Fruit fly (Drosophila melanogaster) whole organism, embryonic: ENCODE measurements around the gene mts.

Experiments used
- Asciz ChIP-seq: fragments of 200-800 bp; sonication (Bioruptor generic); optimal IDR thresholded peaks from 2 replicates; lab custom pipeline; 2017; ENCODE audit warnings: missing biosample characterization, mild to moderate bottlenecking, missing genetic modification characterization, missing genetic modification reagents
- B-H2 ChIP-seq: fragments of 200-800 bp; sonication (Bioruptor generic); optimal IDR thresholded peaks from 2 replicates; lab custom pipeline; 2018; ENCODE audit warnings: missing biosample characterization, mild to moderate bottlenecking, missing genetic modification characterization
- Blimp-1 ChIP-seq: fragments of 200-800 bp; sonication (Bioruptor generic); optimal IDR thresholded peaks from 3 replicates; lab custom pipeline; 2018; ENCODE audit warnings: missing biosample characterization, missing genetic modification characterization, mild to moderate bottlenecking, moderate library complexity, missing genetic modification reagents
- CG12155 ChIP-seq: fragments of 200-800 bp; sonication (Bioruptor generic); optimal IDR thresholded peaks from 3 replicates; lab custom pipeline; 2016; ENCODE audit warnings: missing biosample characterization, missing genetic modification characterization
- CG12769 ChIP-seq: fragments of 200-800 bp; sonication (Bioruptor generic); optimal IDR thresholded peaks from 2 replicates; lab custom pipeline; 2019; ENCODE audit warnings: missing biosample characterization, mild to moderate bottlenecking, missing genetic modification characterization, moderate library complexity
- CG14014 ChIP-seq: fragments of 200-800 bp; sonication (Bioruptor generic); IDR thresholded peaks from 2 replicates; pipeline ENCODE4 v1.3.6; 2022; ENCODE audit warnings: missing biosample characterization, missing genetic modification characterization
- CG1603 ChIP-seq: fragments of 200-800 bp; sonication (Bioruptor generic); optimal IDR thresholded peaks from 2 replicates; lab custom pipeline; 2019; ENCODE audit warnings: missing biosample characterization, mild to moderate bottlenecking, missing genetic modification characterization, moderate library complexity
- CG17385 ChIP-seq: fragments of 200-800 bp; sonication (Bioruptor generic); optimal IDR thresholded peaks from 3 replicates; lab custom pipeline; 2018; ENCODE audit warnings: missing biosample characterization, mild to moderate bottlenecking, missing genetic modification characterization
- CG17568 ChIP-seq: fragments of 200-800 bp; sonication (Bioruptor generic); optimal IDR thresholded peaks from 2 replicates; lab custom pipeline; 2018; ENCODE audit warnings: missing biosample characterization, mild to moderate bottlenecking, missing genetic modification characterization, moderate library complexity
- CG3726 ChIP-seq: fragments of 200-800 bp; sonication (Bioruptor generic); IDR thresholded peaks from 3 replicates; pipeline ENCODE4, ENCODE4 v1.3.6; 2022; ENCODE audit warnings: missing biosample characterization, missing genetic modification characterization
- CG4282 ChIP-seq: fragments of 200-800 bp; sonication (Bioruptor generic); optimal IDR thresholded peaks from 2 replicates; lab custom pipeline; 2016; ENCODE audit warnings: missing biosample characterization, missing genetic modification characterization
- CG5180 ChIP-seq: fragments of 200-800 bp; sonication (Bioruptor generic); optimal IDR thresholded peaks from 3 replicates; lab custom pipeline; 2017; ENCODE audit warnings: missing biosample characterization, missing genetic modification characterization, mild to moderate bottlenecking, moderate library complexity, missing genetic modification reagents
- CG7786 ChIP-seq: fragments of 200-800 bp; sonication (Bioruptor generic); optimal IDR thresholded peaks from 2 replicates; lab custom pipeline; 2016; ENCODE audit warnings: missing biosample characterization, missing genetic modification characterization
- CG8290 ChIP-seq, 3 experiments: fragments of 200-800 bp; sonication (Bioruptor generic); optimal IDR thresholded peaks; 2 replicates each; lab custom pipeline; 2016 to 2019; ENCODE audit warnings: missing biosample characterization in 3 of 3, missing genetic modification characterization in 3 of 3, mild to moderate bottlenecking in 2 of 3, moderate library complexity in 1 of 3
- CG8944 ChIP-seq: fragments of 200-800 bp; sonication (Bioruptor generic); optimal IDR thresholded peaks from 3 replicates; lab custom pipeline; 2016; ENCODE audit warnings: missing biosample characterization, missing genetic modification characterization
- CrebB ChIP-seq: fragments of 200-800 bp; sonication (Bioruptor generic); optimal IDR thresholded peaks from 3 replicates; lab custom pipeline; 2018; ENCODE audit warnings: missing biosample characterization, mild to moderate bottlenecking, missing genetic modification characterization
- Dad ChIP-seq: fragments of 200-800 bp; sonication (Bioruptor generic); optimal IDR thresholded peaks from 3 replicates; lab custom pipeline; 2016; ENCODE audit warnings: missing biosample characterization, missing genetic modification characterization
- Dfd ChIP-seq, 2 experiments: fragments of >200 bp; optimal IDR thresholded peaks; 2 replicates each; lab custom pipeline; 2017; ENCODE audit warnings: missing biosample characterization in 2 of 2, missing genetic modification characterization in 2 of 2
- Doc3 ChIP-seq: fragments of 200-800 bp; sonication (Bioruptor generic); IDR thresholded peaks from 3 replicates; pipeline ENCODE4 v1.3.6; 2022; ENCODE audit warnings: missing biosample characterization, missing genetic modification characterization; ENCODE audit not compliant: partially characterized antibody
- Drgx ChIP-seq: fragments of 200-800 bp; sonication (Bioruptor generic); IDR thresholded peaks from 2 replicates; pipeline ENCODE4 v1.3.6; 2022; ENCODE audit warnings: missing biosample characterization, missing genetic modification characterization
- Ets65A ChIP-seq: fragments of 200-800 bp; sonication (Bioruptor generic); peaks from one replicate; lab custom pipeline; 2016; ENCODE audit warnings: missing biosample characterization, missing genetic modification characterization
- Gsc ChIP-seq: fragments of 200-800 bp; sonication (Bioruptor generic); IDR thresholded peaks from 2 replicates; pipeline ENCODE4 v1.3.6; 2022; ENCODE audit warnings: missing biosample characterization, missing genetic modification characterization
- Hr3 ChIP-seq: fragments of 200-800 bp; sonication (Bioruptor generic); optimal IDR thresholded peaks from 3 replicates; lab custom pipeline; 2016; ENCODE audit warnings: missing biosample characterization, missing genetic modification characterization
- Hr39 ChIP-seq: fragments of >200 bp; optimal IDR thresholded peaks from 2 replicates; lab custom pipeline; 2017
- Max ChIP-seq: fragments of 200-800 bp; sonication (Bioruptor generic); optimal IDR thresholded peaks from 2 replicates; lab custom pipeline; 2016; ENCODE audit warnings: missing biosample characterization, mild to moderate bottlenecking, missing genetic modification characterization
- NFAT ChIP-seq: fragments of 200-800 bp; sonication (Bioruptor generic); IDR thresholded peaks from 2 replicates; pipeline ENCODE4 v1.3.6; 2022; ENCODE audit warnings: missing biosample characterization, missing genetic modification characterization
- PHDP ChIP-seq: fragments of 200-800 bp; sonication (Bioruptor generic); optimal IDR thresholded peaks from 3 replicates; lab custom pipeline; 2018; ENCODE audit warnings: missing biosample characterization, mild to moderate bottlenecking, missing genetic modification characterization, moderate library complexity
- Six4 ChIP-seq: fragments of 200-800 bp; sonication (Bioruptor generic); optimal IDR thresholded peaks from 2 replicates; lab custom pipeline; 2016; ENCODE audit warnings: missing biosample characterization, missing genetic modification characterization
- Sry-δ ChIP-seq: fragments of 200-800 bp; sonication (Bioruptor generic); optimal IDR thresholded peaks from 2 replicates; lab custom pipeline; 2016; ENCODE audit warnings: missing biosample characterization, missing genetic modification characterization
- caup ChIP-seq: fragments of 200-800 bp; sonication (Bioruptor generic); optimal IDR thresholded peaks from 3 replicates; lab custom pipeline; 2017; ENCODE audit warnings: missing biosample characterization, mild to moderate bottlenecking, missing genetic modification characterization, moderate library complexity; ENCODE audit not compliant: severe bottlenecking
- cwo ChIP-seq: fragments of 200-800 bp; sonication (Bioruptor generic); optimal IDR thresholded peaks from 3 replicates; lab custom pipeline; 2017; ENCODE audit warnings: missing biosample characterization, missing genetic modification characterization, mild to moderate bottlenecking, moderate library complexity, missing genetic modification reagents
- emc ChIP-seq: fragments of 200-800 bp; sonication (Bioruptor generic); optimal IDR thresholded peaks from 2 replicates; lab custom pipeline; 2016; ENCODE audit warnings: missing biosample characterization, missing genetic modification characterization
- gcm ChIP-seq: fragments of 200-800 bp; sonication (Bioruptor generic); optimal IDR thresholded peaks from 2 replicates; lab custom pipeline; 2019; ENCODE audit warnings: missing biosample characterization, mild to moderate bottlenecking, missing genetic modification characterization, moderate library complexity
- gem ChIP-seq: fragments of 200-800 bp; sonication (Bioruptor generic); optimal IDR thresholded peaks from 2 replicates; lab custom pipeline; 2019; ENCODE audit warnings: missing biosample characterization, mild to moderate bottlenecking, missing genetic modification characterization, moderate library complexity
- gro ChIP-seq: fragments of 200-800 bp; sonication (Bioruptor generic); optimal IDR thresholded peaks from 2 replicates; lab custom pipeline; 2016; ENCODE audit warnings: missing biosample characterization, missing genetic modification characterization
- gsb ChIP-seq: fragments of 200-800 bp; sonication (Bioruptor generic); IDR thresholded peaks from 2 replicates; pipeline ENCODE4 v1.3.6; 2022; ENCODE audit warnings: missing biosample characterization, missing genetic modification characterization
- hth ChIP-seq: fragments of >200 bp; optimal IDR thresholded peaks from 2 replicates; lab custom pipeline; 2017; ENCODE audit warnings: inconsistent platforms
- jing ChIP-seq: fragments of 200-800 bp; sonication (Bioruptor generic); optimal IDR thresholded peaks from 2 replicates; lab custom pipeline; 2018; ENCODE audit warnings: missing biosample characterization, mild to moderate bottlenecking, missing genetic modification characterization
- kni ChIP-seq: fragments of 200-800 bp; sonication (Bioruptor generic); optimal IDR thresholded peaks from 3 replicates; lab custom pipeline; 2017; ENCODE audit warnings: mild to moderate bottlenecking, missing biosample characterization, missing genetic modification reagents, missing genetic modification characterization
- lov ChIP-seq, 2 experiments: fragments of 200-800 bp in 1 of 2; fragments of >200 bp in 1 of 2; sonication (Bioruptor generic) in 1 of 2; IDR thresholded peaks in 1 of 2; optimal IDR thresholded peaks in 1 of 2; 2 replicates in 1 of 2; 3 replicates in 1 of 2; pipeline versions ENCODE4 v1.3.6 to Lab custom; 2017 to 2022; ENCODE audit warnings: missing biosample characterization in 1 of 2, missing genetic modification characterization in 1 of 2
- pan ChIP-seq, 4 experiments: fragments of >200 bp in 3 of 4; fragments of 200-800 bp in 1 of 4; sonication (Bioruptor generic) in 1 of 4; optimal IDR thresholded peaks in 3 of 4; IDR thresholded peaks in 1 of 4; 2 replicates each; pipeline versions ENCODE4 v1.3.6 to Lab custom; 2017 to 2022; ENCODE audit warnings: missing biosample characterization in 2 of 4, missing genetic modification characterization in 2 of 4, mixed read lengths in 1 of 4
- pita ChIP-seq: fragments of 200-800 bp; sonication (Bioruptor generic); optimal IDR thresholded peaks from 2 replicates; lab custom pipeline; 2017; ENCODE audit warnings: missing biosample characterization, mild to moderate bottlenecking, missing genetic modification characterization
- prd ChIP-seq, 3 experiments: fragments of >200 bp in 2 of 3; fragments of 200-800 bp in 1 of 3; sonication (Bioruptor generic) in 1 of 3; optimal IDR thresholded peaks in 2 of 3; IDR thresholded peaks in 1 of 3; 2 replicates in 2 of 3; 3 replicates in 1 of 3; pipeline versions ENCODE4 v1.3.6 to Lab custom; 2017 to 2022; ENCODE audit warnings: missing biosample characterization in 1 of 3, missing genetic modification characterization in 1 of 3
- slou ChIP-seq: fragments of 200-800 bp; sonication (Bioruptor generic); optimal IDR thresholded peaks from 3 replicates; lab custom pipeline; 2016; ENCODE audit warnings: missing biosample characterization, missing genetic modification characterization
- sr ChIP-seq: fragments of 200-800 bp; sonication (Bioruptor generic); IDR thresholded peaks from 3 replicates; pipeline ENCODE4 v1.3.6; 2022; ENCODE audit warnings: missing biosample characterization, missing genetic modification characterization
- stc ChIP-seq: fragments of 200-800 bp; sonication (Bioruptor generic); IDR thresholded peaks from 2 replicates; pipeline ENCODE4 v1.3.6; 2022; ENCODE audit warnings: missing biosample characterization, missing genetic modification characterization
- unc-4 ChIP-seq: fragments of 200-800 bp; sonication (Bioruptor generic); IDR thresholded peaks from 2 replicates; pipeline ENCODE4 v1.3.6; 2022; ENCODE audit warnings: missing biosample characterization, missing genetic modification characterization; ENCODE audit not compliant: partially characterized antibody
- wdn ChIP-seq: fragments of 200-800 bp; sonication (Bioruptor generic); IDR thresholded peaks from 2 replicates; pipeline ENCODE4 v1.3.6; 2022; ENCODE audit warnings: missing biosample characterization, missing genetic modification characterization
- wor ChIP-seq: fragments of 200-800 bp; sonication (Bioruptor generic); IDR thresholded peaks from 2 replicates; pipeline ENCODE4 v1.3.6; 2022; ENCODE audit warnings: missing biosample characterization, missing genetic modification characterization

Gene mts

dm6 chr2L:7849472-7849871 is 22.0 kb downstream of the mts start (continued):
- no peak for TF ChIP-seq CG17568 (GFP tag; lab: Kevin White, UChicago)
- TF ChIP-seq NFAT (GFP tag; lab: Robert Waterston, UW): no peak
- TF ChIP-seq Sry-δ (GFP tag; lab: Kevin White, UChicago): no peak
- no peak for TF ChIP-seq cwo
- TF ChIP-seq CG14014 (GFP tag; lab: Robert Waterston, UW): peak; percentile 34; the same call in 1 of the 2 replicates
- no peak for TF ChIP-seq pita (GFP tag; lab: Kevin White, UChicago)
- TF ChIP-seq Dad: no peak
- no peak for TF ChIP-seq gro (GFP tag; lab: Kevin White, UChicago)
- TF ChIP-seq Gsc: no peak
- TF ChIP-seq CG3726 (GFP tag; lab: Robert Waterston, UW): no peak
- TF ChIP-seq CG7786 (GFP tag; lab: Kevin White, UChicago): no peak
- no peak for TF ChIP-seq jing
- TF ChIP-seq sr (GFP tag; lab: Robert Waterston, UW): no peak
- TF ChIP-seq Ets65A (GFP tag; lab: Kevin White, UChicago): no peak
- TF ChIP-seq Asciz (GFP tag; lab: Kevin White, UChicago): no peak
- TF ChIP-seq CG4282 (GFP tag; lab: Kevin White, UChicago): no peak
- no peak for TF ChIP-seq prd (optimal IDR thresholded peaks at IDR 0.05; lab: Kevin White, UChicago)
- TF ChIP-seq prd (GFP tag; IDR thresholded peaks at IDR 0.05; lab: Robert Waterston, UW): peak; percentile 39; the same call in 1 of the 3 replicates
- TF ChIP-seq lov (optimal IDR thresholded peaks at IDR 0.05; lab: Kevin White, UChicago): no peak
- TF ChIP-seq lov (GFP tag; IDR thresholded peaks at IDR 0.05; lab: Robert Waterston, UW): no peak
- peak; percentile 39 for TF ChIP-seq PHDP (tag; lab: Kevin White, UChicago)
- no peak for TF ChIP-seq CG12155 (GFP tag; lab: Kevin White, UChicago)
- no peak for TF ChIP-seq CrebB
- TF ChIP-seq Dfd (GFP tag; optimal IDR thresholded peaks at IDR 0.05; lab: Kevin White, UChicago): no peak
- TF ChIP-seq Doc3 (GFP tag; lab: Robert Waterston, UW): no peak
- TF ChIP-seq Six4 (GFP tag; lab: Kevin White, UChicago): no peak
- TF ChIP-seq wdn (GFP tag; lab: Robert Waterston, UW): no peak
- TF ChIP-seq hth: no peak
- TF ChIP-seq CG12769 (tag; lab: Kevin White, UChicago): no peak
- no peak for TF ChIP-seq slou (GFP tag; lab: Kevin White, UChicago)
- peak; percentile 20 for TF ChIP-seq Hr3
- peak; percentile 20; the same call in 1 of the 2 replicates for TF ChIP-seq Drgx
- TF ChIP-seq emc (GFP tag; lab: Kevin White, UChicago): no peak
- no peak for TF ChIP-seq unc-4 (GFP tag; lab: Robert Waterston, UW)
- TF ChIP-seq caup: peak; percentile 2
- peak; percentile 10 for TF ChIP-seq CG17385 (GFP tag; lab: Kevin White, UChicago)
- no peak for TF ChIP-seq CG5180 (GFP tag; lab: Kevin White, UChicago)
- peak; percentile 45 for TF ChIP-seq Blimp-1
- TF ChIP-seq gem (tag; lab: Kevin White, UChicago): peak; percentile 52
- TF ChIP-seq gsb (GFP tag; lab: Robert Waterston, UW): no peak
- no peak for TF ChIP-seq CG8290 (GFP tag; optimal IDR thresholded peaks at IDR 0.05; lab: Kevin White, UChicago)
- no peak for TF ChIP-seq CG8290 (tag; optimal IDR thresholded peaks at IDR 0.05; lab: Kevin White, UChicago)
- 0 out of 2 replicates have a peak, but pooled peaks have one; percentile 34 for TF ChIP-seq wor (GFP tag; lab: Robert Waterston, UW)
- no peak for TF ChIP-seq kni
- no peak for TF ChIP-seq B-H2
- no peak for TF ChIP-seq CG8944 (GFP tag; lab: Kevin White, UChicago)
- TF ChIP-seq Hr39 (lab: Kevin White, UChicago): no peak
- TF ChIP-seq Max (GFP tag; lab: Kevin White, UChicago): no peak
- no peak for TF ChIP-seq pan (optimal IDR thresholded peaks at IDR 0.05; lab: Kevin White, UChicago)
- peak in 1 of 2 experiments; percentile 45 for TF ChIP-seq pan (GFP tag; optimal IDR thresholded peaks at IDR 0.05 in 1 of 2, IDR thresholded peaks at IDR 0.05 in 1 of 2)
- no peak for TF ChIP-seq CG1603 (tag; lab: Kevin White, UChicago)
- TF ChIP-seq gcm: no peak
- TF ChIP-seq stc (GFP tag; lab: Robert Waterston, UW): no peak
